Fruit fly (Drosophila melanogaster) whole organism, embryonic: Measurements from ENCODE around the gene CG2444.

ENCODE experiments used
- Aef1 ChIP-seq: fragments of 200-800 bp; sonication (Bioruptor generic); IDR thresholded peaks from 3 replicates; pipeline ENCODE4 v1.3.6; 2022; ENCODE audit warnings: missing biosample characterization, missing genetic modification characterization
- B-H2 ChIP-seq: fragments of 200-800 bp; sonication (Bioruptor generic); optimal IDR thresholded peaks from 2 replicates; lab custom pipeline; 2018; ENCODE audit warnings: missing biosample characterization, mild to moderate bottlenecking, missing genetic modification characterization
- CG10147 ChIP-seq: fragments of 200-800 bp; sonication (Bioruptor generic); optimal IDR thresholded peaks from 2 replicates; lab custom pipeline; 2019; ENCODE audit warnings: missing biosample characterization, mild to moderate bottlenecking, missing genetic modification characterization, moderate library complexity
- CG1233 ChIP-seq: fragments of 200-800 bp; sonication (Bioruptor generic); optimal IDR thresholded peaks from 4 replicates; lab custom pipeline; 2018; ENCODE audit warnings: missing biosample characterization, mild to moderate bottlenecking, missing genetic modification characterization
- CG13287 ChIP-seq: fragments of 200-800 bp; sonication (Bioruptor generic); IDR thresholded peaks from 2 replicates; pipeline ENCODE4 v1.3.6; 2022; ENCODE audit warnings: missing biosample characterization, missing genetic modification characterization; ENCODE audit not compliant: partially characterized antibody
- CG1529 ChIP-seq: fragments of 200-800 bp; sonication (Bioruptor generic); optimal IDR thresholded peaks from 3 replicates; lab custom pipeline; 2018; ENCODE audit warnings: missing biosample characterization, missing genetic modification characterization
- CG1602 ChIP-seq: fragments of 200-800 bp; sonication (Bioruptor generic); optimal IDR thresholded peaks from 3 replicates; lab custom pipeline; 2016; ENCODE audit warnings: missing biosample characterization, missing genetic modification characterization
- CG18476 ChIP-seq: fragments of 200-800 bp; sonication (Bioruptor generic); optimal IDR thresholded peaks from 2 replicates; lab custom pipeline; 2016; ENCODE audit warnings: missing biosample characterization, mild to moderate bottlenecking, missing genetic modification characterization
- CG2712 ChIP-seq: fragments of 200-800 bp; optimal IDR thresholded peaks from 3 replicates; lab custom pipeline; 2019; ENCODE audit warnings: missing biosample characterization, mild to moderate bottlenecking, missing genetic modification characterization, moderate library complexity
- CG34224 ChIP-seq: fragments of 200-800 bp; sonication (Bioruptor generic); IDR thresholded peaks from 3 replicates; pipeline ENCODE4 v1.3.6; 2022; ENCODE audit warnings: missing biosample characterization, missing genetic modification characterization; ENCODE audit not compliant: partially characterized antibody
- CG4328 ChIP-seq: fragments of 200-800 bp; sonication (Bioruptor generic); optimal IDR thresholded peaks from 3 replicates; lab custom pipeline; 2017; ENCODE audit warnings: missing biosample characterization, missing genetic modification reagents, missing genetic modification characterization
- CG4360 ChIP-seq: fragments of 200-800 bp; sonication (Bioruptor generic); IDR thresholded peaks from 2 replicates; pipeline ENCODE4 v1.3.6; 2022; ENCODE audit warnings: missing biosample characterization, missing genetic modification characterization
- CG4730 ChIP-seq: fragments of 200-800 bp; sonication (Bioruptor generic); IDR thresholded peaks from 2 replicates; pipeline ENCODE4 v1.3.6; 2022; ENCODE audit warnings: missing biosample characterization, missing genetic modification characterization
- CG9797 ChIP-seq: fragments of 200-800 bp; sonication (Bioruptor generic); optimal IDR thresholded peaks from 3 replicates; lab custom pipeline; 2018; ENCODE audit warnings: missing biosample characterization, mild to moderate bottlenecking, missing genetic modification characterization
- Dad ChIP-seq: fragments of 200-800 bp; sonication (Bioruptor generic); optimal IDR thresholded peaks from 3 replicates; lab custom pipeline; 2016; ENCODE audit warnings: missing biosample characterization, missing genetic modification characterization
- Dll ChIP-seq: fragments of 200-800 bp; sonication (Bioruptor generic); IDR thresholded peaks from 4 replicates; pipeline ENCODE4 v1.3.6; 2022; ENCODE audit warnings: missing biosample characterization, missing genetic modification characterization; ENCODE audit not compliant: partially characterized antibody
- E2f2 ChIP-seq: fragments of 200-800 bp; sonication (Bioruptor generic); IDR thresholded peaks from 2 replicates; pipeline ENCODE4 v1.3.6; 2022; ENCODE audit warnings: missing biosample characterization, missing genetic modification characterization
- ERR ChIP-seq: fragments of 200-800 bp; sonication (Bioruptor generic); optimal IDR thresholded peaks from 2 replicates; lab custom pipeline; 2016; ENCODE audit warnings: missing biosample characterization, missing genetic modification characterization
- Ets65A ChIP-seq: fragments of 200-800 bp; sonication (Bioruptor generic); peaks from one replicate; lab custom pipeline; 2016; ENCODE audit warnings: missing biosample characterization, missing genetic modification characterization
- Ets97D ChIP-seq: fragments of 200-800 bp; sonication (Bioruptor generic); optimal IDR thresholded peaks from 3 replicates; lab custom pipeline; 2016; ENCODE audit warnings: missing biosample characterization, missing genetic modification characterization
- H2.0 ChIP-seq: fragments of 200-800 bp; sonication (Bioruptor generic); IDR thresholded peaks from 2 replicates; pipeline ENCODE4 v1.3.6; 2022; ENCODE audit warnings: missing biosample characterization, missing genetic modification characterization
- HHEX ChIP-seq: fragments of 200-800 bp; sonication (Bioruptor generic); optimal IDR thresholded peaks from 3 replicates; lab custom pipeline; 2017; ENCODE audit warnings: missing biosample characterization, mild to moderate bottlenecking, missing genetic modification characterization, missing genetic modification reagents
- Hey ChIP-seq: fragments of 200-800 bp; sonication (Bioruptor generic); optimal IDR thresholded peaks from 3 replicates; lab custom pipeline; 2018; ENCODE audit warnings: missing biosample characterization, mild to moderate bottlenecking, missing genetic modification characterization
- Hr3 ChIP-seq: fragments of 200-800 bp; sonication (Bioruptor generic); optimal IDR thresholded peaks from 3 replicates; lab custom pipeline; 2016; ENCODE audit warnings: missing biosample characterization, missing genetic modification characterization
- MBD-R2 ChIP-seq: fragments of 200-800 bp; sonication (Bioruptor generic); IDR thresholded peaks from 2 replicates; pipeline ENCODE4 v1.3.6; 2022; ENCODE audit warnings: missing biosample characterization, missing genetic modification characterization
- Max ChIP-seq: fragments of 200-800 bp; sonication (Bioruptor generic); optimal IDR thresholded peaks from 2 replicates; lab custom pipeline; 2016; ENCODE audit warnings: missing biosample characterization, mild to moderate bottlenecking, missing genetic modification characterization
- Myb ChIP-seq: fragments of 200-800 bp; sonication (Bioruptor generic); optimal IDR thresholded peaks from 2 replicates; lab custom pipeline; 2016; ENCODE audit warnings: missing biosample characterization, missing genetic modification characterization
- Ravus ChIP-seq: fragments of 200-800 bp; sonication (Bioruptor generic); IDR thresholded peaks from 2 replicates; pipeline ENCODE4 v1.3.6; 2022; ENCODE audit warnings: missing biosample characterization, missing genetic modification characterization
- amos ChIP-seq: fragments of 200-800 bp; sonication (Bioruptor generic); IDR thresholded peaks from 2 replicates; pipeline ENCODE4 v1.3.6; 2022; ENCODE audit warnings: missing biosample characterization, missing genetic modification characterization; ENCODE audit not compliant: partially characterized antibody
- aop ChIP-seq: fragments of 200-800 bp; sonication (Bioruptor generic); IDR thresholded peaks from 2 replicates; pipeline ENCODE4 v1.3.6; 2022; ENCODE audit warnings: missing biosample characterization, missing genetic modification characterization
- bab2 ChIP-seq: fragments of 200-800 bp; sonication (Bioruptor generic); optimal IDR thresholded peaks from 2 replicates; lab custom pipeline; 2016; ENCODE audit warnings: missing biosample characterization, missing genetic modification characterization
- chinmo ChIP-seq: fragments of 200-800 bp; sonication (Bioruptor generic); IDR thresholded peaks from 4 replicates; pipeline ENCODE4 v1.3.6; 2022; ENCODE audit warnings: missing biosample characterization, missing genetic modification characterization; ENCODE audit not compliant: partially characterized antibody
- croc ChIP-seq: fragments of 200-800 bp; sonication (Bioruptor generic); conservative IDR thresholded peaks from 3 replicates; pipeline ENCODE4 v1.3.6; 2022; ENCODE audit warnings: missing biosample characterization, missing genetic modification characterization
- crol ChIP-seq: fragments of 200-800 bp; sonication (Bioruptor generic); IDR thresholded peaks from 2 replicates; pipeline ENCODE4 v1.3.6; 2022; ENCODE audit warnings: missing biosample characterization, missing genetic modification characterization
- fd96Cb ChIP-seq: fragments of 200-800 bp; sonication (Bioruptor generic); optimal IDR thresholded peaks from 2 replicates; lab custom pipeline; 2018; ENCODE audit warnings: missing biosample characterization, mild to moderate bottlenecking, missing genetic modification characterization, moderate library complexity
- ind ChIP-seq: fragments of 200-800 bp; sonication (Bioruptor generic); optimal IDR thresholded peaks from 3 replicates; lab custom pipeline; 2016; ENCODE audit warnings: missing biosample characterization, missing genetic modification characterization
- inv ChIP-seq: fragments of 200-800 bp; sonication (Bioruptor generic); IDR thresholded peaks from 2 replicates; pipeline ENCODE4 v1.3.6; 2022; ENCODE audit warnings: missing biosample characterization, missing genetic modification characterization; ENCODE audit not compliant: partially characterized antibody
- lilli ChIP-seq: fragments of 200-800 bp; sonication (Bioruptor generic); optimal IDR thresholded peaks from 3 replicates; lab custom pipeline; 2016; ENCODE audit warnings: missing biosample characterization, missing genetic modification characterization
- luna ChIP-seq: fragments of 200-800 bp; sonication (Bioruptor generic); optimal IDR thresholded peaks from 2 replicates; lab custom pipeline; 2016; ENCODE audit warnings: missing biosample characterization, missing genetic modification characterization
- onecut ChIP-seq: fragments of 200-800 bp; sonication (Bioruptor generic); IDR thresholded peaks from 2 replicates; pipeline ENCODE4 v1.3.6; 2022; ENCODE audit warnings: missing biosample characterization, missing genetic modification characterization
- pita ChIP-seq: fragments of 200-800 bp; sonication (Bioruptor generic); optimal IDR thresholded peaks from 2 replicates; lab custom pipeline; 2017; ENCODE audit warnings: missing biosample characterization, mild to moderate bottlenecking, missing genetic modification characterization
- run ChIP-seq: fragments of 200-800 bp; sonication (Bioruptor generic); optimal IDR thresholded peaks from 3 replicates; lab custom pipeline; 2018; ENCODE audit warnings: missing biosample characterization, mild to moderate bottlenecking, missing genetic modification characterization
- sens-2 ChIP-seq: fragments of 200-800 bp; sonication (Bioruptor generic); IDR thresholded peaks from 2 replicates; pipeline ENCODE4 v1.3.6; 2022; ENCODE audit warnings: missing biosample characterization, missing genetic modification characterization
- slbo ChIP-seq: fragments of 200-800 bp; sonication (Bioruptor generic); IDR thresholded peaks from 2 replicates; pipeline ENCODE4 v1.3.6; 2022; ENCODE audit warnings: missing biosample characterization, missing genetic modification characterization
- sna ChIP-seq: fragments of 200-800 bp; sonication (Bioruptor generic); IDR thresholded peaks from 2 replicates; pipeline ENCODE4 v1.3.6; 2022; ENCODE audit warnings: missing biosample characterization, missing genetic modification characterization; ENCODE audit not compliant: partially characterized antibody
- sob ChIP-seq: fragments of 200-800 bp; sonication (Bioruptor generic); IDR thresholded peaks from 2 replicates; pipeline ENCODE4 v1.3.6; 2022; ENCODE audit warnings: missing biosample characterization, missing genetic modification characterization
- sqz ChIP-seq: fragments of 200-800 bp; sonication (Bioruptor generic); optimal IDR thresholded peaks from 3 replicates; lab custom pipeline; 2018; ENCODE audit warnings: missing biosample characterization, mild to moderate bottlenecking, missing genetic modification characterization
- tin ChIP-seq: fragments of 200-800 bp; sonication (Bioruptor generic); optimal IDR thresholded peaks from 3 replicates; lab custom pipeline; 2016; ENCODE audit warnings: missing biosample characterization, missing genetic modification characterization
- tup ChIP-seq: fragments of 200-800 bp; sonication (Bioruptor generic); optimal IDR thresholded peaks from 2 replicates; lab custom pipeline; 2016; ENCODE audit warnings: missing biosample characterization, mild to moderate bottlenecking, missing genetic modification characterization, moderate library complexity
- wor ChIP-seq: fragments of 200-800 bp; sonication (Bioruptor generic); IDR thresholded peaks from 2 replicates; pipeline ENCODE4 v1.3.6; 2022; ENCODE audit warnings: missing biosample characterization, missing genetic modification characterization
- zf30C ChIP-seq: fragments of 200-800 bp; sonication (Bioruptor generic); optimal IDR thresholded peaks from 3 replicates; lab custom pipeline; 2018; ENCODE audit warnings: missing biosample characterization, mild to moderate bottlenecking, missing genetic modification characterization

The CG2444 gene

dm6 chrX:11716731-11717326, 11.7 kb upstream of the CG2444 start, which contains the start of gene prtp (continued):
- TF ChIP-seq luna (GFP tag; lab: Kevin White, UChicago) (no peak), Dll (GFP tag; lab: Robert Waterston, UW) (peak; percentile 76; the same call in 3 of the 4 replicates), aop (GFP tag; lab: Robert Waterston, UW) (no peak), bab2 (GFP tag; lab: Kevin White, UChicago) (no peak), chinmo (GFP tag; lab: Robert Waterston, UW) (no peak), run (tag; lab: Kevin White, UChicago) (no peak), H2.0 (GFP tag; lab: Robert Waterston, UW) (no peak), Hr3 (GFP tag; lab: Kevin White, UChicago) (no peak), CG2712 (tag; lab: Kevin White, UChicago) (peak; percentile 27), pita (no peak), sna (GFP tag; lab: Robert Waterston, UW) (peak; percentile 70; the same call in 1 of the 2 replicates), CG4360 (GFP tag; lab: Robert Waterston, UW) (no peak), CG18476 (peak; percentile 34), Myb (GFP tag; lab: Kevin White, UChicago) (no peak), Aef1 (GFP tag; lab: Robert Waterston, UW) (no peak; the same call in 2 of the 3 replicates), tup (GFP tag; lab: Kevin White, UChicago) (no peak), Ets65A (GFP tag; lab: Kevin White, UChicago) (no peak), CG34224 (GFP tag; lab: Robert Waterston, UW) (no peak), sob (no peak), Dad (GFP tag; lab: Kevin White, UChicago) (no peak), CG4328 (GFP tag; lab: Kevin White, UChicago) (no peak), Ravus (no peak), amos (GFP tag; lab: Robert Waterston, UW) (peak; percentile 21; the same call in 1 of the 2 replicates), B-H2 (no peak), fd96Cb (tag; lab: Kevin White, UChicago) (no peak), CG1602 (GFP tag; lab: Kevin White, UChicago) (no peak), MBD-R2 (GFP tag; lab: Robert Waterston, UW) (peak; percentile 51), zf30C (GFP tag; lab: Kevin White, UChicago) (no peak), CG4730 (GFP tag; lab: Robert Waterston, UW) (no peak), Max (peak; percentile 20), wor (GFP tag; lab: Robert Waterston, UW) (no peak), sqz (GFP tag; lab: Kevin White, UChicago) (no peak), onecut (GFP tag; lab: Robert Waterston, UW) (no peak), ind (GFP tag; lab: Kevin White, UChicago) (no peak), CG10147 (GFP tag; lab: Kevin White, UChicago) (no peak), sens-2 (no peak), inv (peak; percentile 8; the same call in 1 of the 2 replicates), Ets97D (GFP tag; lab: Kevin White, UChicago) (peak; percentile 67), CG1529 (GFP tag; lab: Kevin White, UChicago) (no peak), slbo (0 out of 2 replicates have a peak, but pooled peaks have one; percentile 3), CG13287 (peak; percentile 73), CG1233 (GFP tag; lab: Kevin White, UChicago) (no peak), E2f2 (GFP tag; lab: Robert Waterston, UW) (peak; percentile 57), HHEX (no peak), lilli (peak; percentile 6), crol (GFP tag; lab: Robert Waterston, UW) (peak; percentile 63; the same call in 1 of the 2 replicates), croc (GFP tag; lab: Robert Waterston, UW) (no peak), ERR (GFP tag; lab: Kevin White, UChicago) (no peak), Hey (tag; lab: Kevin White, UChicago) (no peak), CG9797 (GFP tag; lab: Kevin White, UChicago) (peak; percentile 15), tin (no peak)
